Worm (Caenorhabditis elegans) whole organism, late embryonic: Measurements from ENCODE around the gene Y57A10A.4.

Experiments used
- ama-1 ChIP-seq: fragments of 150-350 bp; optimal IDR thresholded peaks from 2 replicates; lab custom pipeline; 2014
- pros-1 ChIP-seq: fragments of 150-350 bp; optimal IDR thresholded peaks from 2 replicates; lab custom pipeline; 2014; ENCODE audit warnings: missing biosample characterization, missing genetic modification reagents, missing genetic modification characterization
- tbx-2 ChIP-seq: sonication (generic microtip); optimal IDR thresholded peaks from 2 replicates; lab custom pipeline; 2016; ENCODE audit warnings: missing genetic modification characterization, missing compliant biosample characterization

DNA sequence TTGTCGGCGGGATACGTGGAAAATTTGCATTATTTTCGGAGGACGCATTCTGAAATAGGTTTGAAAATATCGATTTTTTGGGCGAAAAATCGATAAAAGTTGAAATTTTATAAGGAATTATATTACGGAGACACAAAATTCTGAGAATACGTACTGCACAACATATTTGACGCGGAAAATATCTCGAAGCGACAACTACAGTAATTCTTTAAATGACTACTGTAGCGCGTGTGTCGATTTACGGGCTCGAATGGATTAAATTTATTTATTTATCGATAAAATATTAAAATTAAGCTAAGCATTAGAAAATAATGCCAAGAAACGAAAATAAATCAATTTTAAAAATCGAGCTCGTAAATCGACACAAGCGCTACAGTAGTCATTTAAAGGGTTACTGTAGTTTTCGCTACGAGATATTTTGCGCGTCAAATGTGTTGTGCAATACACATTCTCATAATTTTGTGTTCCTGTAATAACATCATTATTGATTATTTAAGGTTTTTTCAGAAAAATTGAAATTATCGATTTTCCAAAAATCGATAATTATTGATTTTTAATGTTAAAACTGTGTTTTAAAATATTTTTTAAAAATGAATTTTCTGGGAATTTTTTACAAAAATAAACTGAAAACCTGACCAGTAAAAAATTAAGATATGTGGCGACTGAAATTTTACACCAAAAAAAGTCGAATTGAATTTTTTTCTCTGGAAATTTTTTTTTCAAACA is 48.3 kb downstream of the Y57A10A.4 start, which contains the start of gene polg-1:
- TF ChIP-seq pros-1 (tag; lab: Kevin White, UChicago): no peak
- no peak for TF ChIP-seq ama-1 (lab: Kevin White, UChicago)
- TF ChIP-seq tbx-2 (tag; lab: Kevin White, UChicago): no peak
